Worm (Caenorhabditis elegans) whole organism, late embryonic: ENCODE data around the gene F49F1.14.

Experiments used
- ama-1 ChIP-seq: fragments of 150-350 bp; optimal IDR thresholded peaks from 2 replicates; lab custom pipeline; 2014
- ceh-14 ChIP-seq: sonication (generic microtip); optimal IDR thresholded peaks from 2 replicates; lab custom pipeline; 2016; ENCODE audit warnings: missing genotype, missing genetic modification characterization, missing compliant biosample characterization
- che-1 ChIP-seq: sonication (generic microtip); optimal IDR thresholded peaks from 2 replicates; lab custom pipeline; 2016; ENCODE audit warnings: mild to moderate bottlenecking, missing genetic modification characterization, missing compliant biosample characterization
- elt-2 ChIP-seq: sonication (generic microtip); optimal IDR thresholded peaks from 2 replicates; lab custom pipeline; 2016; ENCODE audit warnings: missing genetic modification reagents, missing genetic modification characterization, missing compliant biosample characterization
- eyg-1 ChIP-seq: sonication (generic microtip); optimal IDR thresholded peaks from 2 replicates; lab custom pipeline; 2016; ENCODE audit warnings: missing genotype, missing genetic modification characterization, missing compliant biosample characterization
- fkh-10 ChIP-seq: fragments of 150-350 bp; optimal IDR thresholded peaks from 2 replicates; lab custom pipeline; 2014; ENCODE audit warnings: missing biosample characterization, missing genetic modification reagents, missing genetic modification characterization
- pha-4 ChIP-seq: fragments of 150-350 bp; optimal IDR thresholded peaks from 2 replicates; lab custom pipeline; 2018; ENCODE audit warnings: missing biosample characterization, missing genetic modification reagents, missing genetic modification characterization
- pqm-1 ChIP-seq: sonication (generic microtip); optimal IDR thresholded peaks from 2 replicates; lab custom pipeline; 2016; ENCODE audit warnings: missing genetic modification characterization, missing compliant biosample characterization
- sdc-2 ChIP-seq: sonication (generic microtip); optimal IDR thresholded peaks from 2 replicates; lab custom pipeline; 2016; ENCODE audit warnings: missing genotype, missing genetic modification characterization, missing compliant biosample characterization
- tbx-2 ChIP-seq: sonication (generic microtip); optimal IDR thresholded peaks from 2 replicates; lab custom pipeline; 2016; ENCODE audit warnings: missing genetic modification characterization, missing compliant biosample characterization
- zip-5 ChIP-seq: sonication (generic microtip); optimal IDR thresholded peaks from 2 replicates; lab custom pipeline; 2016; ENCODE audit warnings: missing genetic modification characterization, missing compliant biosample characterization

DNA sequence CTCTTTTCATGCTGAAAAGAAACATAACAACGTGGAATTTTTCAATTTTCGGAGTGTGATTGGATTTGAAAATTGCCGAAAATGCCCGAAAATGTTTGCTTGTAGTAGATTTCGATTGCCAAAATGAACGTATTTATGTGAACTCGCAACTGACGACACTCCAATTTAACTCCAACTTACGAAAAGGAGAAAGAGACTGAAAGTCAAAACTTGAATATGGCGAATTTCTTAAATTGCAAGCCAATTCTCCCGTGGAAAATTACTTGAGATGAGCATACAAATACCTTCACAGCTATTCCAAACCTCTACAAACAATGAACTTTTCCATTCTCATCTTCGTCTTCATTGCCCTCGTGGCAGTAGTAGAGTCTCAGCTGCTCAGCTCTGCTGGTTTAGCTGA lies 29.7 kb downstream of the F49F1.14 start:
- TF ChIP-seq che-1 (tag; lab: Kevin White, UChicago) (no peak), elt-2 (no peak), fkh-10 (GFP tag; lab: Kevin White, UChicago) (no peak), ama-1 (no peak), tbx-2 (tag; lab: Kevin White, UChicago) (no peak), eyg-1 (no peak), zip-5 (tag; lab: Kevin White, UChicago) (no peak), ceh-14 (no peak), sdc-2 (tag; lab: Kevin White, UChicago) (no peak), pqm-1 (no peak), pha-4 (tag; lab: Kevin White, UChicago) (no peak)
